Fruit fly (Drosophila melanogaster) whole organism, pupa: ENCODE data around the gene CG5122.
A peak's percentile ranks its signal among the peaks of the same experiment; 100 is the strongest.

Source experiments
- CG10348 ChIP-seq: fragments of 200-800 bp; sonication (Bioruptor generic); IDR thresholded peaks from 2 replicates; pipeline ENCODE4 v1.3.6; 2022; ENCODE audit warnings: missing biosample characterization, missing genetic modification characterization
- CG12605 ChIP-seq: fragments of 200-800 bp; sonication (Bioruptor generic); IDR thresholded peaks from 2 replicates; pipeline ENCODE4 v1.3.6; 2022; ENCODE audit warnings: missing biosample characterization, missing genetic modification characterization
- CG13204 ChIP-seq: fragments of 200-800 bp; sonication (Bioruptor generic); optimal IDR thresholded peaks from 2 replicates; lab custom pipeline; 2018; ENCODE audit warnings: missing biosample characterization, mild to moderate bottlenecking, missing genetic modification characterization, moderate library complexity
- CG14655 ChIP-seq: fragments of 200-800 bp; sonication (Bioruptor generic); optimal IDR thresholded peaks from 3 replicates; lab custom pipeline; 2017; ENCODE audit warnings: mild to moderate bottlenecking, missing biosample characterization, missing genetic modification reagents, missing genetic modification characterization
- CG15710 ChIP-seq: fragments of 200-800 bp; sonication (Bioruptor generic); optimal IDR thresholded peaks from 2 replicates; lab custom pipeline; 2018; ENCODE audit warnings: missing biosample characterization, mild to moderate bottlenecking, missing genetic modification characterization, moderate library complexity
- CG17806 ChIP-seq: fragments of 200-800 bp; sonication (Bioruptor generic); optimal IDR thresholded peaks from 2 replicates; lab custom pipeline; 2018; ENCODE audit warnings: missing biosample characterization, mild to moderate bottlenecking, missing genetic modification characterization, moderate library complexity
- CG32121 ChIP-seq: fragments of 200-800 bp; sonication (Bioruptor generic); IDR thresholded peaks from 2 replicates; pipeline ENCODE4 v1.3.6; 2022; ENCODE audit warnings: missing biosample characterization, missing genetic modification characterization
- CG34367 ChIP-seq: fragments of 200-800 bp; sonication (Bioruptor generic); optimal IDR thresholded peaks from 2 replicates; lab custom pipeline; 2018; ENCODE audit warnings: missing biosample characterization, mild to moderate bottlenecking, missing genetic modification characterization
- CG4496 ChIP-seq: fragments of 200-800 bp; sonication (Bioruptor generic); IDR thresholded peaks from 3 replicates; pipeline ENCODE4 v1.3.6; 2022; ENCODE audit warnings: missing biosample characterization, missing genetic modification characterization
- CG8159 ChIP-seq: fragments of 200-800 bp; sonication (Bioruptor generic); optimal IDR thresholded peaks from 3 replicates; lab custom pipeline; 2018; ENCODE audit warnings: missing biosample characterization, mild to moderate bottlenecking, missing genetic modification characterization, moderate library complexity
- CG8301 ChIP-seq: fragments of 200-800 bp; sonication (Bioruptor generic); optimal IDR thresholded peaks from 2 replicates; lab custom pipeline; 2018; ENCODE audit warnings: missing biosample characterization, mild to moderate bottlenecking, missing genetic modification characterization
- CG9948 ChIP-seq: fragments of 200-800 bp; sonication (Bioruptor generic); optimal IDR thresholded peaks from 2 replicates; lab custom pipeline; 2018; ENCODE audit warnings: missing biosample characterization, mild to moderate bottlenecking, missing genetic modification characterization, moderate library complexity
- D1 ChIP-seq: fragments of 200-800 bp; sonication (Bioruptor generic); optimal IDR thresholded peaks from 2 replicates; lab custom pipeline; 2018; ENCODE audit warnings: missing biosample characterization, mild to moderate bottlenecking, missing genetic modification characterization, moderate library complexity
- EcR ChIP-seq: fragments of 200-800 bp; sonication (Bioruptor generic); optimal IDR thresholded peaks from 3 replicates; lab custom pipeline; 2019; ENCODE audit warnings: missing biosample characterization, missing genetic modification characterization, mild to moderate bottlenecking, moderate library complexity, missing genetic modification reagents
- Ets98B ChIP-seq: fragments of 200-800 bp; sonication (Bioruptor generic); IDR thresholded peaks from 2 replicates; pipeline ENCODE4 v1.3.6; 2022; ENCODE audit warnings: missing biosample characterization, missing genetic modification characterization
- Pif1A ChIP-seq: fragments of 200-800 bp; sonication (Bioruptor generic); optimal IDR thresholded peaks from 3 replicates; lab custom pipeline; 2016; ENCODE audit warnings: missing biosample characterization, missing genetic modification characterization
- Pif1B ChIP-seq: fragments of 200-800 bp; sonication (Bioruptor generic); optimal IDR thresholded peaks from 3 replicates; lab custom pipeline; 2016; ENCODE audit warnings: missing biosample characterization, missing genetic modification characterization
- Snoo ChIP-seq: fragments of 200-800 bp; sonication (Bioruptor generic); optimal IDR thresholded peaks from 3 replicates; lab custom pipeline; 2017; ENCODE audit warnings: missing biosample characterization, mild to moderate bottlenecking, missing genetic modification characterization, inconsistent platforms
- gl ChIP-seq: fragments of 200-800 bp; sonication (Bioruptor generic); optimal IDR thresholded peaks from 2 replicates; lab custom pipeline; 2018; ENCODE audit warnings: missing biosample characterization, mild to moderate bottlenecking, missing genetic modification characterization
- rn ChIP-seq: fragments of 200-800 bp; sonication (Bioruptor generic); IDR thresholded peaks from 2 replicates; pipeline ENCODE4 v1.3.6; 2022; ENCODE audit warnings: missing biosample characterization, missing genetic modification characterization

Gene CG5122

dm6 chr2L:13116738-13117137 is 13.7 kb upstream of the CG5122 start:
- peak; percentile 52; the same call in 1 of the 2 replicates for TF ChIP-seq CG32121
- no peak for TF ChIP-seq CG14655

- no peak for TF ChIP-seq CG9948 (tag; lab: Kevin White, UChicago)
- no peak for TF ChIP-seq CG34367 (tag; lab: Kevin White, UChicago)
- TF ChIP-seq Pif1B, result no peak
- TF ChIP-seq CG8159 (tag; lab: Kevin White, UChicago), result no peak
- no peak for TF ChIP-seq CG17806 (tag; lab: Kevin White, UChicago)
- no peak for TF ChIP-seq CG4496 (GFP tag; lab: Robert Waterston, UW)
- TF ChIP-seq CG12605 (GFP tag; lab: Robert Waterston, UW), result no peak
- TF ChIP-seq CG10348 (GFP tag; lab: Robert Waterston, UW), result no peak
- TF ChIP-seq gl (tag; lab: Kevin White, UChicago), result no peak
- TF ChIP-seq CG15710 (tag; lab: Kevin White, UChicago), result no peak
- no peak for TF ChIP-seq rn (GFP tag; lab: Robert Waterston, UW)
- no peak for TF ChIP-seq CG14655
Observed at dm6 chr2L:13119034-13119433, 11.4 kb upstream of the CG5122 start, which contains the start of the genes CG44198 and CG43050. Gene CG44198 (minus strand): TSS chr2L:13119134. Gene CG43050 (plus strand): TSS chr2L:13119294.

dm6 chr2L:13122526-13122925 is 7.9 kb upstream of the CG5122 start:
- TF ChIP-seq CG8159 (tag; lab: Kevin White, UChicago) (peak; percentile 32), CG32121 (no peak), CG13204 (GFP tag; lab: Kevin White, UChicago) (peak; percentile 59), rn (GFP tag; lab: Robert Waterston, UW) (no peak), gl (tag; lab: Kevin White, UChicago) (peak; percentile 63), CG4496 (GFP tag; lab: Robert Waterston, UW) (no peak), CG34367 (tag; lab: Kevin White, UChicago) (peak; percentile 41), EcR (GFP tag; lab: Kevin White, UChicago) (peak; percentile 14), Pif1A (GFP tag; lab: Kevin White, UChicago) (peak; percentile 20), D1 (tag; lab: Kevin White, UChicago) (no peak), CG14655 (peak; percentile 14), CG8301 (tag; lab: Kevin White, UChicago) (no peak), CG17806 (tag; lab: Kevin White, UChicago) (peak; percentile 27)
- TF ChIP-seq, all 21 proteins: peak for 8

- TF ChIP-seq gl (tag; lab: Kevin White, UChicago) (no peak), CG8301 (tag; lab: Kevin White, UChicago) (no peak), CG8159 (tag; lab: Kevin White, UChicago) (no peak), CG12605 (GFP tag; lab: Robert Waterston, UW) (no peak)
- TF ChIP-seq, all 21 proteins: peak for 0
Observed at dm6 chr2L:13135929-13136328, 5.5 kb downstream of the CG5122 start.

- TF ChIP-seq Pif1B (no peak), D1 (tag; lab: Kevin White, UChicago) (no peak), CG12605 (GFP tag; lab: Robert Waterston, UW) (no peak), CG8301 (tag; lab: Kevin White, UChicago) (no peak), CG17806 (tag; lab: Kevin White, UChicago) (no peak), CG10348 (GFP tag; lab: Robert Waterston, UW) (no peak), rn (GFP tag; lab: Robert Waterston, UW) (no peak), CG4496 (GFP tag; lab: Robert Waterston, UW) (no peak)
Observed at dm6 chr2L:13140891-13141290, 10.5 kb downstream of the CG5122 start.

dm6 chr2L:13142803-13143202 is 12.4 kb downstream of the CG5122 start, which contains the start of gene CG9928:
Gene CG9928 (minus strand): TSS chr2L:13142903.
- TF ChIP-seq CG4496 (GFP tag; lab: Robert Waterston, UW) (no peak), CG17806 (tag; lab: Kevin White, UChicago) (no peak), CG9948 (tag; lab: Kevin White, UChicago) (no peak), Pif1B (no peak), CG13204 (GFP tag; lab: Kevin White, UChicago) (no peak), CG34367 (tag; lab: Kevin White, UChicago) (no peak), Ets98B (no peak), CG32121 (no peak), D1 (tag; lab: Kevin White, UChicago) (no peak), CG8159 (tag; lab: Kevin White, UChicago) (no peak), CG14655 (no peak), Pif1A (GFP tag; lab: Kevin White, UChicago) (no peak)

- TF ChIP-seq CG17806 (tag; lab: Kevin White, UChicago), result no peak
- no peak for TF ChIP-seq CG14655
- no peak for TF ChIP-seq Snoo (tag; lab: Kevin White, UChicago)
- TF ChIP-seq CG13204 (GFP tag; lab: Kevin White, UChicago), result no peak
- no peak for TF ChIP-seq CG12605 (GFP tag; lab: Robert Waterston, UW)
- TF ChIP-seq CG9948 (tag; lab: Kevin White, UChicago), result no peak
Observed at dm6 chr2L:13143522-13143921, 13.1 kb downstream of the CG5122 start, which contains the start of gene CG16978. Gene CG16978 (minus strand): TSS chr2L:13143622.
